Worm (Caenorhabditis elegans) whole organism, L1 larva: ENCODE data around the gene C54F6.5.
"Not testable (repeated sequence)": the region's sequence is repeated elsewhere in the genome, so short reads cannot be mapped to it uniquely, and the experiment has no call there.

Source experiments
- C04F5.9 ChIP-seq: sonication (generic microtip); optimal IDR thresholded peaks from 2 replicates; lab custom pipeline; 2016; ENCODE audit warnings: missing genetic modification characterization, missing compliant biosample characterization
- C16A3.4 ChIP-seq: fragments of 150-350 bp; optimal IDR thresholded peaks from 2 replicates; lab custom pipeline; 2014; ENCODE audit warnings: missing biosample characterization, missing genetic modification characterization
- Y116A8C.19 ChIP-seq: sonication (generic microtip); optimal IDR thresholded peaks from 2 replicates; lab custom pipeline; 2016; ENCODE audit warnings: missing compliant biosample characterization, missing genetic modification characterization, borderline replicate concordance
- alr-1 ChIP-seq: fragments of 200-800 bp; sonication (Bioruptor generic); optimal IDR thresholded peaks from 2 replicates; lab custom pipeline; 2018; ENCODE audit warnings: borderline replicate concordance, mild to moderate bottlenecking, missing genetic modification characterization, missing compliant biosample characterization
- aly-2 ChIP-seq: fragments of 150-350 bp; optimal IDR thresholded peaks from 2 replicates; lab custom pipeline; 2014; ENCODE audit warnings: missing biosample characterization, missing genetic modification characterization
- ceh-63 ChIP-seq: fragments of 200-800 bp; sonication (Bioruptor generic); optimal IDR thresholded peaks from 2 replicates; lab custom pipeline; 2018; ENCODE audit warnings: mild to moderate bottlenecking, missing genetic modification characterization, missing compliant biosample characterization
- ceh-82 ChIP-seq, 3 experiments: fragments of 150-350 bp in 1 of 3; sonication (generic microtip) in 2 of 3; optimal IDR thresholded peaks; 2 replicates each; lab custom pipeline; 2014 to 2017; ENCODE audit warnings: missing biosample characterization in 3 of 3, missing genetic modification characterization in 3 of 3
- ceh-88 ChIP-seq: fragments of 200-800 bp; sonication (Bioruptor generic); IDR thresholded peaks from 2 replicates; pipeline ENCODE4 v1.3.6; 2022; ENCODE audit warnings: missing genetic modification characterization, missing compliant biosample characterization
- ceh-90 ChIP-seq: sonication (generic microtip); optimal IDR thresholded peaks from 2 replicates; lab custom pipeline; 2016; ENCODE audit warnings: missing genetic modification characterization, missing compliant biosample characterization
- efl-1 ChIP-seq, 4 experiments: fragments of 150-350 bp; optimal IDR thresholded peaks in 3 of 4; peaks in 1 of 4; 1 replicate in 1 of 4; 2 replicates in 3 of 4; lab custom pipeline; 2014; ENCODE audit warnings: missing biosample characterization in 2 of 4, missing genetic modification characterization in 2 of 4, missing genetic modification reagents in 2 of 4
- efl-3 ChIP-seq: fragments of 200-800 bp; sonication (Bioruptor generic); optimal IDR thresholded peaks from 2 replicates; lab custom pipeline; 2018; ENCODE audit warnings: mild to moderate bottlenecking, missing genetic modification characterization, missing compliant biosample characterization
- elt-2 ChIP-seq: sonication (generic microtip); optimal IDR thresholded peaks from 2 replicates; lab custom pipeline; 2016; ENCODE audit warnings: missing genetic modification characterization, mild to moderate bottlenecking, inconsistent platforms, missing compliant biosample characterization, missing genetic modification reagents
- elt-3 ChIP-seq, 6 experiments: fragments of 150-350 bp in 1 of 6; sonication (generic microtip); optimal IDR thresholded peaks; 2 replicates each; lab custom pipeline; 2017 to 2018; ENCODE audit warnings: missing biosample characterization in 6 of 6, missing genetic modification characterization in 6 of 6, inconsistent platforms in 1 of 6
- fkh-4 ChIP-seq: sonication (generic microtip); optimal IDR thresholded peaks from 2 replicates; lab custom pipeline; 2016; ENCODE audit warnings: missing compliant biosample characterization, missing genetic modification characterization, borderline replicate concordance
- fkh-8 ChIP-seq: sonication (generic microtip); optimal IDR thresholded peaks from 2 replicates; lab custom pipeline; 2016; ENCODE audit warnings: mild to moderate bottlenecking, missing genetic modification characterization, missing compliant biosample characterization
- lin-14 ChIP-seq: fragments of 200-800 bp; sonication (Bioruptor generic); optimal IDR thresholded peaks from 2 replicates; lab custom pipeline; 2018; ENCODE audit warnings: mild to moderate bottlenecking, missing genetic modification characterization, moderate library complexity, missing compliant biosample characterization
- lsy-2 ChIP-seq, 2 experiments: fragments of 150-350 bp; optimal IDR thresholded peaks; 2 replicates each; lab custom pipeline; 2014; ENCODE audit warnings: missing biosample characterization in 2 of 2, missing genetic modification characterization in 2 of 2
- mab-9 ChIP-seq: fragments of 200-800 bp; sonication (Bioruptor generic); IDR thresholded peaks from 2 replicates; pipeline ENCODE4 v1.3.6; 2022; ENCODE audit warnings: missing genetic modification reagents, missing genetic modification characterization, missing compliant biosample characterization
- mep-1 ChIP-seq: fragments of 150-350 bp; optimal IDR thresholded peaks from 2 replicates; lab custom pipeline; 2014; ENCODE audit warnings: missing biosample characterization, missing genetic modification characterization
- nhr-11 ChIP-seq: fragments of 150-350 bp; optimal IDR thresholded peaks from 2 replicates; lab custom pipeline; 2014; ENCODE audit warnings: missing biosample characterization, missing genetic modification characterization
- nhr-12 ChIP-seq: sonication (generic microtip); optimal IDR thresholded peaks from 2 replicates; lab custom pipeline; 2017; ENCODE audit warnings: missing biosample characterization, missing genetic modification characterization
- nhr-28 ChIP-seq: fragments of 150-350 bp; optimal IDR thresholded peaks from 2 replicates; lab custom pipeline; 2014; ENCODE audit warnings: missing biosample characterization, missing genetic modification characterization
- nhr-47 ChIP-seq: sonication (generic microtip); optimal IDR thresholded peaks from 2 replicates; lab custom pipeline; 2016; ENCODE audit warnings: mild to moderate bottlenecking, missing genetic modification characterization, moderate library complexity, missing compliant biosample characterization
- nhr-71 ChIP-seq: sonication (generic microtip); optimal IDR thresholded peaks from 2 replicates; lab custom pipeline; 2016; ENCODE audit warnings: mild to moderate bottlenecking, missing genetic modification characterization, moderate library complexity, missing compliant biosample characterization
- nhr-90 ChIP-seq: sonication (generic microtip); optimal IDR thresholded peaks from 2 replicates; lab custom pipeline; 2016; ENCODE audit warnings: mild to moderate bottlenecking, missing genetic modification characterization, missing compliant biosample characterization; ENCODE audit not compliant: poor library complexity
- tbx-2 ChIP-seq: sonication (generic microtip); optimal IDR thresholded peaks from 2 replicates; lab custom pipeline; 2016; ENCODE audit warnings: missing genetic modification characterization, missing compliant biosample characterization
- unc-30 ChIP-seq: sonication (generic microtip); optimal IDR thresholded peaks from 2 replicates; lab custom pipeline; 2017; ENCODE audit warnings: missing biosample characterization, missing genetic modification characterization
- unc-62 ChIP-seq: fragments of 150-350 bp; optimal IDR thresholded peaks from 2 replicates; lab custom pipeline; 2014; ENCODE audit warnings: missing biosample characterization, missing genetic modification reagents, missing genetic modification characterization
- zag-1 ChIP-seq: fragments of 150-350 bp; optimal IDR thresholded peaks from 2 replicates; lab custom pipeline; 2014; ENCODE audit warnings: missing biosample characterization, missing genetic modification characterization
- ztf-11 ChIP-seq, 2 experiments: sonication (generic microtip); optimal IDR thresholded peaks; 2 replicates each; lab custom pipeline; 2016 to 2017; ENCODE audit warnings: missing genetic modification characterization in 2 of 2, missing biosample characterization in 1 of 2, missing compliant biosample characterization in 1 of 2

C54F6.5 gene

DNA sequence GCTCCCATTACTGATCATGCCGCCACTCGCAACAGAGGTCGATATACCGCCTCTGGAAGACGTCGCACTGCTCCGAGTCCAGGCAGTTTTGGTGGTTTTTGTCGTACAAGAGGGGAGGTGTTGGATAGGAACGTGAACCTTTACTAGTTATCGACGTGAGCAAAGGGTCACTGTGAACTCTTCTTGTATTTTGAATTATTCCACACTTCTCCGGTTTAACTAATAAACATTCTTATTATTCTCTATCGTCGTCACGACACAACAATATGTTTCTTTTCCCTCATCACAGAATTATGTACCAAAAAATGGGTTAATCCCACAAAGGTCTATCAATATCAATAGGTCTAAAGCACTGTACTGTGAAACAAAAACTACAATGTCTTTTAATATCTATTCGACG is 17.5 kb upstream of the C54F6.5 start, which contains the start of gene nhr-171:
Gene nhr-171, plus strand, starts transcription at position 301 of the 400 bp plus-strand sequence.
- TF ChIP-seq lin-14 (GFP tag; lab: Kevin White, UChicago); mep-1; unc-30 (tag; lab: Kevin White, UChicago): not testable (repeated sequence)

DNA sequence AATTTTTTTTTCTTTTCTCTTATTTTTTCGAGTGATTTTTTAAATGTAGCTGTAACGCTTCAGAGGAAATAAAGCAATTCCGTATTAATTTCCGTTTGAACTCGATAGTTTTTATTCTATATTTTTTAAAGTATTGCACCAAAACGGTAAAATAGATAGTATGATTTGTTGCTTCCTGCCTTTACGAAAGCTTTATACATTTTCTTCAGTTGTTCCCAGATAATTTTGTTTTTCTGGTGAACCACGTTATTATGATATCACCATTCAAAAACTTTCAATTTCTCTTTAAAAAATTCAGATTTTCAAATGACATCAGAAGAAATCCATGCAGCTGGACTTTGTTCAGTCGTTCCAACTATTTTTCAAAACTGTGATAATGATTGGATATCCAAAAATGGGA is 14.0 kb upstream of the C54F6.5 start, which contains the start of gene srb-18:
Gene srb-18, plus strand, starts transcription at position 301 of the 400 bp plus-strand sequence.
- TF ChIP-seq nhr-11 (tag; lab: Kevin White, UChicago) (no peak), C16A3.4 (tag; lab: Kevin White, UChicago) (no peak)

- TF ChIP-seq fkh-8: peak; percentile 1
- TF ChIP-seq nhr-71 (tag; lab: Kevin White, UChicago): peak; percentile 26
- no peak for TF ChIP-seq elt-3 (tag; optimal IDR thresholded peaks at IDR 0.05; lab: Kevin White, UChicago)
- TF ChIP-seq, all 84 proteins: peak for 2
Observed at ce11 chrV:7520077-7520476, 8.8 kb upstream of the C54F6.5 start, which contains the start of gene srb-19. TSS of gene srb-19 (minus strand) at chrV:7520177.

- TF ChIP-seq tbx-2 (tag; lab: Kevin White, UChicago) (no peak), elt-2 (tag; lab: Kevin White, UChicago) (peak; percentile 75)
- TF ChIP-seq, all 84 proteins: peak for 1
Observed at ce11 chrV:7521304-7521703, 7.6 kb upstream of the C54F6.5 start.

DNA sequence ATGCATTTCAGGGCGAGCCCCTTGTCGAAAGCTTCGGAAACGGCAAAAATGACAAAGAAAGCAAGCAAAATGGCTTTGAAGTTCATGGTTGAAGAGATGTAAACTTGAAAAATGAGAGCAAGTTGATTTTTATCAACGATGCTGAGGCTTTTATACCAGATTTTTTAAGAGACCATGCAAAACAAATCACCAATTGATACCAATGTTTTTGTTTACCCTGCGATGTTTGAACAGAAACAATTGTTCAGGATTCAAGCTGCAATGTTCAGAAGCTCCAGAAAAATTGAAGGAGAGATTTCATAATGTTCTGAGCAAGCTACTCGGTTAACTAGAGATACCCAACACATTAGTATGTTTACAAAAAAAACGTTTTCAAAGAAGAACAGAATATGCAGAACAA is 6.6 kb upstream of the C54F6.5 start, which contains the start of gene C54F6.15:
Gene C54F6.15, minus strand, starts transcription at position 101 of the 400 bp plus-strand sequence.
- TF ChIP-seq mab-9 (GFP tag; lab: Robert Waterston, UW): no peak
- TF ChIP-seq ceh-88: no peak
- TF ChIP-seq nhr-71 (tag; lab: Kevin White, UChicago): no peak
- no peak for TF ChIP-seq aly-2 (tag; lab: Kevin White, UChicago)
- TF ChIP-seq efl-3 (GFP tag; lab: Kevin White, UChicago): no peak
- TF ChIP-seq lsy-2 (tag; optimal IDR thresholded peaks at IDR 0.05; lab: Kevin White, UChicago): no peak
- no peak for TF ChIP-seq nhr-90 (tag; lab: Kevin White, UChicago)
- TF ChIP-seq ceh-63 (GFP tag; lab: Kevin White, UChicago): no peak
- no peak for TF ChIP-seq C16A3.4 (tag; lab: Kevin White, UChicago)
- TF ChIP-seq ceh-90 (tag; lab: Kevin White, UChicago): no peak
- no peak for TF ChIP-seq ztf-11 (tag; optimal IDR thresholded peaks at IDR 0.05; lab: Kevin White, UChicago)
- TF ChIP-seq fkh-4: no peak
- no peak for TF ChIP-seq Y116A8C.19 (tag; lab: Kevin White, UChicago)
- no peak for TF ChIP-seq C04F5.9
- no peak for TF ChIP-seq lin-14 (GFP tag; lab: Kevin White, UChicago)

DNA sequence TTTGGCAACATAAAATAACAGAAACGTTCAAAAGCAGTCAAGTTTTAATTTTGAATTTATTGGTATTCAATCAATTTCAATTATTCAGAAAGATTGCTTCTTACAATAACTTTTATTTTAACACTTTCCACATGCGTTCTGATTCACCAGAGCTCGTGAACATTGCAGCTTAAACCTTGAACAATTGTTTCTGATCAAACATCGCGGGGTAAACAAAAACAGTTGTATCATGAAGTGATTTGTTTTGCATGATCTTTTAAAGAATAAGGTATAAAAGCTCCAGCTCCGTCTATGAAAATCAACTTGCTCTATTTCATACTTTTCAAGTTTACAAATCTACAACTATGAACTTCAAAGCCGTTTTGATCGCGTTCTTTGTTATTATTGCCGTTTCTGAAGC is 5.5 kb upstream of the C54F6.5 start, which contains the start of gene C54F6.6:
Gene C54F6.6, plus strand, starts transcription at position 301 of the 400 bp plus-strand sequence.
- TF ChIP-seq nhr-12 (no peak), alr-1 (tag; lab: Kevin White, UChicago) (no peak), lsy-2 (tag; optimal IDR thresholded peaks at IDR 0.05; lab: Kevin White, UChicago) (no peak), nhr-47 (tag; lab: Kevin White, UChicago) (no peak), unc-62 (GFP tag; lab: Kevin White, UChicago) (no peak), elt-3 (tag; optimal IDR thresholded peaks at IDR 0.05; lab: Kevin White, UChicago) (no peak), nhr-28 (tag; lab: Kevin White, UChicago) (no peak), zag-1 (no peak), aly-2 (tag; lab: Kevin White, UChicago) (no peak)

ce11 chrV:7524447-7524846 is 4.5 kb upstream of the C54F6.5 start, which contains the start of gene C54F6.20:
TSS of gene C54F6.20 (plus strand) at chrV:7524747.
- TF ChIP-seq efl-1 (optimal IDR thresholded peaks at IDR 0.05; lab: Kevin White, UChicago) (no peak), efl-1 (GFP tag; optimal IDR thresholded peaks at IDR 0.05 in 1 of 2; lab: Kevin White, UChicago) (peak in 1 of 2 experiments; percentile 54), ceh-82 (tag; optimal IDR thresholded peaks at IDR 0.05; lab: Kevin White, UChicago) (no peak)
- TF ChIP-seq, all 84 proteins: peak for 1
